Fruit fly (Drosophila melanogaster): ENCODE results near the gene CG33080.

CG33080 gene

dm6 chrX:5698087-5698727 is 19.4 kb downstream of the CG33080 start, which contains the start of gene AdamTS-B (continued):
- TF ChIP-seq Eip74EF (GFP tag; optimal IDR thresholded peaks at IDR 0.05) (no peak), Gsc (GFP tag; IDR thresholded peaks at IDR 0.05) (no peak), CG10979 (tag; optimal IDR thresholded peaks at IDR 0.05) (peak; percentile 57), CG2199 (GFP tag; IDR thresholded peaks at IDR 0.05) (no peak), croc (GFP tag; conservative IDR thresholded peaks at IDR 0.05) (peak; percentile 48), Hr51 (GFP tag; optimal IDR thresholded peaks at IDR 0.05) (peak in 1 of 2 experiments; percentile 65), Hr39 (optimal IDR thresholded peaks at IDR 0.05) (no peak), CG17361 (GFP tag; IDR thresholded peaks at IDR 0.05) (peak; percentile 72), CG9437 (GFP tag; optimal IDR thresholded peaks at IDR 0.05) (no peak), pzg (GFP tag; optimal IDR thresholded peaks at IDR 0.05) (no peak), CG13775 (GFP tag; optimal IDR thresholded peaks at IDR 0.05) (peak; percentile 7), ttk (GFP tag; IDR thresholded peaks at IDR 0.05) (peak; percentile 46; the same call in 1 of the 2 replicates), CG17328 (GFP tag; IDR thresholded peaks at IDR 0.05) (peak; percentile 13; the same call in 1 of the 2 replicates), Antp (GFP tag; optimal IDR thresholded peaks at IDR 0.05) (no peak), CG5953 (GFP tag; IDR thresholded peaks at IDR 0.05) (no peak), CG3163 (GFP tag; optimal IDR thresholded peaks at IDR 0.05) (no peak), CG7357 (GFP tag; IDR thresholded peaks at IDR 0.05) (no peak), mld (GFP tag; IDR thresholded peaks at IDR 0.05; ENCODE audit: partially characterized antibody) (no peak), Lpt (GFP tag; optimal IDR thresholded peaks at IDR 0.05) (no peak), Sry-β (GFP tag; optimal IDR thresholded peaks at IDR 0.05) (peak; percentile 88), CG14710 (tag; optimal IDR thresholded peaks at IDR 0.05) (peak; percentile 30), hkb (optimal IDR thresholded peaks at IDR 0.05) (no peak), hkb (GFP tag; IDR thresholded peaks at IDR 0.05) (no peak), pho (GFP tag; optimal IDR thresholded peaks at IDR 0.05) (no peak), CG32772 (GFP tag; IDR thresholded peaks at IDR 0.05) (no peak), pfk (GFP tag; optimal IDR thresholded peaks at IDR 0.05) (no peak), pita (GFP tag; optimal IDR thresholded peaks at IDR 0.05) (no peak), CG18619 (GFP tag; optimal IDR thresholded peaks at IDR 0.05) (peak; percentile 14), NC2α (GFP tag; optimal IDR thresholded peaks at IDR 0.05) (no peak), CG2712 (tag; optimal IDR thresholded peaks at IDR 0.05) (peak; percentile 42), eyg (GFP tag; optimal IDR thresholded peaks at IDR 0.05) (no peak), zfh1 (GFP tag; IDR thresholded peaks at IDR 0.05) (peak; percentile 40; the same call in 1 of the 3 replicates), seq (GFP tag; IDR thresholded peaks at IDR 0.05) (peak; percentile 34; the same call in 1 of the 2 replicates), slbo (GFP tag; IDR thresholded peaks at IDR 0.05) (peak; percentile 56), CG3847 (GFP tag; IDR thresholded peaks at IDR 0.05) (peak; percentile 35; the same call in 1 of the 2 replicates), E2f2 (GFP tag; IDR thresholded peaks at IDR 0.05) (peak; percentile 39; the same call in 1 of the 2 replicates), ems (GFP tag; optimal IDR thresholded peaks at IDR 0.05) (no peak), Spps (tag; optimal IDR thresholded peaks at IDR 0.05) (no peak), CG17385 (GFP tag; optimal IDR thresholded peaks at IDR 0.05) (peak; percentile 42), chn (GFP tag; optimal IDR thresholded peaks at IDR 0.05) (no peak), CG15696 (tag; optimal IDR thresholded peaks at IDR 0.05) (peak; percentile 40), ro (GFP tag; IDR thresholded peaks at IDR 0.05) (no peak), CG6689 (GFP tag; IDR thresholded peaks at IDR 0.05) (peak; percentile 54), CG1024 (GFP tag; IDR thresholded peaks at IDR 0.05) (no peak), Ets97D (GFP tag; optimal IDR thresholded peaks at IDR 0.05) (no peak), CG16815 (GFP tag; optimal IDR thresholded peaks at IDR 0.05) (peak; percentile 19), ftz-f1 (GFP tag; optimal IDR thresholded peaks at IDR 0.05) (no peak), fd3F (GFP tag; optimal IDR thresholded peaks at IDR 0.05) (no peak), CG10565 (GFP tag; optimal IDR thresholded peaks at IDR 0.05) (no peak), CG6654 (GFP tag; optimal IDR thresholded peaks at IDR 0.05) (no peak), crol (GFP tag; IDR thresholded peaks at IDR 0.05) (no peak)

Data from whole organism, embryonic.